Worm (Caenorhabditis elegans) whole organism, mixed stage, embryonic: ENCODE results near the gene F26D2.13.

ENCODE experiments used
- cnd-1 ChIP-seq: fragments of 200-800 bp; sonication (Bioruptor generic); optimal IDR thresholded peaks from 2 replicates; lab custom pipeline; 2018; ENCODE audit warnings: mild to moderate bottlenecking, missing genetic modification characterization, missing compliant biosample characterization
- nhr-12 ChIP-seq: fragments of 150-350 bp; optimal IDR thresholded peaks from 2 replicates; lab custom pipeline; 2014; ENCODE audit warnings: missing biosample characterization, missing genetic modification characterization
- nhr-76 ChIP-seq: sonication (generic microtip); optimal IDR thresholded peaks from 2 replicates; lab custom pipeline; 2017; ENCODE audit warnings: missing biosample characterization, missing genetic modification characterization

ce11 chrV:16390655-16391054 lies 44.8 kb downstream of the F26D2.13 start, which contains the start of gene gst-44:
- TF ChIP-seq nhr-12 (no peak), cnd-1 (tag; lab: Kevin White, UChicago) (no peak), nhr-76 (tag; lab: Kevin White, UChicago) (no peak)
